Fruit fly (Drosophila melanogaster) whole organism, embryonic: Measurements from ENCODE around the gene CG31549.

Experiments used
- Ada2b ChIP-seq: fragments of 200-800 bp; sonication (Bioruptor generic); IDR thresholded peaks from 2 replicates; pipeline ENCODE4 v1.3.6; 2022; ENCODE audit warnings: missing biosample characterization, missing genetic modification characterization
- Aef1 ChIP-seq: fragments of 200-800 bp; sonication (Bioruptor generic); IDR thresholded peaks from 3 replicates; pipeline ENCODE4 v1.3.6; 2022; ENCODE audit warnings: missing biosample characterization, missing genetic modification characterization
- Antp ChIP-seq: fragments of 200-800 bp; sonication (Bioruptor generic); optimal IDR thresholded peaks from 3 replicates; lab custom pipeline; 2016; ENCODE audit warnings: missing biosample characterization, missing genetic modification characterization
- Awh ChIP-seq: fragments of 200-800 bp; sonication (Bioruptor generic); IDR thresholded peaks from 2 replicates; pipeline ENCODE4, ENCODE4 v1.3.6; 2022; ENCODE audit warnings: missing biosample characterization, missing genetic modification characterization
- BEAF-32 ChIP-seq: fragments of 200-800 bp; sonication (Bioruptor generic); optimal IDR thresholded peaks from 3 replicates; lab custom pipeline; 2017; ENCODE audit warnings: missing biosample characterization, missing genetic modification characterization, mild to moderate bottlenecking, moderate library complexity, missing genetic modification reagents
- CG1603 ChIP-seq: fragments of 200-800 bp; sonication (Bioruptor generic); optimal IDR thresholded peaks from 2 replicates; lab custom pipeline; 2019; ENCODE audit warnings: missing biosample characterization, mild to moderate bottlenecking, missing genetic modification characterization, moderate library complexity
- CG17361 ChIP-seq: fragments of 200-800 bp; sonication (Bioruptor generic); IDR thresholded peaks from 3 replicates; pipeline ENCODE4 v1.3.6; 2022; ENCODE audit warnings: missing biosample characterization, missing genetic modification characterization
- CG18599 ChIP-seq: fragments of 200-800 bp; sonication (Bioruptor generic); optimal IDR thresholded peaks from 3 replicates; lab custom pipeline; 2017; ENCODE audit warnings: missing biosample characterization, missing genetic modification characterization, mild to moderate bottlenecking, moderate library complexity, missing genetic modification reagents
- CG2129 ChIP-seq: fragments of 200-800 bp; sonication (Bioruptor generic); IDR thresholded peaks from 2 replicates; pipeline ENCODE4 v1.3.6; 2022; ENCODE audit warnings: missing biosample characterization, missing genetic modification characterization; ENCODE audit not compliant: partially characterized antibody
- CG31441 ChIP-seq: fragments of 200-800 bp; sonication (Bioruptor generic); IDR thresholded peaks from 2 replicates; pipeline ENCODE4 v1.3.6; 2022; ENCODE audit warnings: missing biosample characterization, missing genetic modification characterization
- CG32532 ChIP-seq: fragments of 200-800 bp; sonication (Bioruptor generic); IDR thresholded peaks from 2 replicates; pipeline ENCODE4 v1.3.6; 2022; ENCODE audit warnings: missing biosample characterization, missing genetic modification characterization
- CG34376 ChIP-seq: fragments of 200-800 bp; sonication (Bioruptor generic); optimal IDR thresholded peaks from 2 replicates; lab custom pipeline; 2018; ENCODE audit warnings: missing biosample characterization, mild to moderate bottlenecking, missing genetic modification characterization
- CG34422 ChIP-seq: fragments of 200-800 bp; sonication (Bioruptor generic); IDR thresholded peaks from 3 replicates; pipeline ENCODE4 v1.3.6; 2022; ENCODE audit warnings: missing biosample characterization, missing genetic modification characterization
- CG4360 ChIP-seq: fragments of 200-800 bp; sonication (Bioruptor generic); IDR thresholded peaks from 2 replicates; pipeline ENCODE4 v1.3.6; 2022; ENCODE audit warnings: missing biosample characterization, missing genetic modification characterization
- CG8290 ChIP-seq, 3 experiments: fragments of 200-800 bp; sonication (Bioruptor generic); optimal IDR thresholded peaks; 2 replicates each; lab custom pipeline; 2016 to 2019; ENCODE audit warnings: missing biosample characterization in 3 of 3, missing genetic modification characterization in 3 of 3, mild to moderate bottlenecking in 2 of 3, moderate library complexity in 1 of 3
- CG8388 ChIP-seq: fragments of 200-800 bp; sonication (Bioruptor generic); optimal IDR thresholded peaks from 2 replicates; lab custom pipeline; 2019; ENCODE audit warnings: missing biosample characterization, mild to moderate bottlenecking, missing genetic modification characterization, moderate library complexity
- CG9437 ChIP-seq: fragments of 200-800 bp; sonication (Bioruptor generic); optimal IDR thresholded peaks from 2 replicates; lab custom pipeline; 2018; ENCODE audit warnings: missing biosample characterization, mild to moderate bottlenecking, missing genetic modification characterization
- D ChIP-seq, 2 experiments: fragments of 200-800 bp in 1 of 2; fragments of >200 bp in 1 of 2; sonication (Bioruptor generic) in 1 of 2; optimal IDR thresholded peaks; 2 replicates in 1 of 2; 3 replicates in 1 of 2; lab custom pipeline; 2017; ENCODE audit warnings: mild to moderate bottlenecking in 1 of 2, missing biosample characterization in 1 of 2, missing genetic modification characterization in 1 of 2, missing genetic modification reagents in 1 of 2
- Fer1 ChIP-seq: fragments of 200-800 bp; sonication (Bioruptor generic); optimal IDR thresholded peaks from 2 replicates; lab custom pipeline; 2017; ENCODE audit warnings: missing biosample characterization, mild to moderate bottlenecking, missing genetic modification characterization
- MESR4 ChIP-seq: fragments of 200-800 bp; sonication (Bioruptor generic); optimal IDR thresholded peaks from 2 replicates; lab custom pipeline; 2018; ENCODE audit warnings: missing biosample characterization, mild to moderate bottlenecking, missing genetic modification characterization, moderate library complexity
- Med ChIP-seq: fragments of 200-800 bp; sonication (Bioruptor generic); peaks from one replicate; lab custom pipeline; 2016; ENCODE audit warnings: missing biosample characterization, missing genetic modification characterization, mild to moderate bottlenecking, inconsistent platforms, moderate library complexity
- Meics ChIP-seq: fragments of 200-800 bp; sonication (Bioruptor generic); optimal IDR thresholded peaks from 2 replicates; lab custom pipeline; 2017; ENCODE audit warnings: missing biosample characterization, mild to moderate bottlenecking, missing genetic modification characterization
- NC2β ChIP-seq: fragments of 200-800 bp; sonication (Bioruptor generic); optimal IDR thresholded peaks from 2 replicates; lab custom pipeline; 2016; ENCODE audit warnings: missing biosample characterization, missing genetic modification characterization
- Neu2 ChIP-seq: fragments of 200-800 bp; sonication (Bioruptor generic); optimal IDR thresholded peaks from 3 replicates; lab custom pipeline; 2016; ENCODE audit warnings: missing biosample characterization, missing genetic modification characterization, borderline replicate concordance
- Opbp ChIP-seq: fragments of 200-800 bp; sonication (Bioruptor generic); IDR thresholded peaks from 3 replicates; pipeline ENCODE4 v1.3.6; 2022; ENCODE audit warnings: missing biosample characterization, missing genetic modification characterization; ENCODE audit not compliant: partially characterized antibody
- Pdp1 ChIP-seq, 2 experiments: fragments of 200-800 bp; sonication (Bioruptor generic); optimal IDR thresholded peaks; 3 replicates each; lab custom pipeline; 2016; ENCODE audit warnings: missing biosample characterization in 2 of 2, missing genetic modification characterization in 2 of 2, mild to moderate bottlenecking in 1 of 2, moderate library complexity in 1 of 2
- Rfx ChIP-seq: fragments of 200-800 bp; sonication (Bioruptor generic); IDR thresholded peaks from 2 replicates; pipeline ENCODE4 v1.3.6; 2022; ENCODE audit warnings: missing biosample characterization, missing genetic modification characterization
- amos ChIP-seq: fragments of 200-800 bp; sonication (Bioruptor generic); IDR thresholded peaks from 2 replicates; pipeline ENCODE4 v1.3.6; 2022; ENCODE audit warnings: missing biosample characterization, missing genetic modification characterization; ENCODE audit not compliant: partially characterized antibody
- ap ChIP-seq: fragments of 200-800 bp; sonication (Bioruptor generic); IDR thresholded peaks from 2 replicates; pipeline ENCODE4 v1.3.6; 2022; ENCODE audit warnings: missing biosample characterization, missing genetic modification characterization
- caup ChIP-seq: fragments of 200-800 bp; sonication (Bioruptor generic); optimal IDR thresholded peaks from 3 replicates; lab custom pipeline; 2017; ENCODE audit warnings: missing biosample characterization, mild to moderate bottlenecking, missing genetic modification characterization, moderate library complexity; ENCODE audit not compliant: severe bottlenecking
- cg ChIP-seq: fragments of 200-800 bp; sonication (Bioruptor generic); optimal IDR thresholded peaks from 3 replicates; lab custom pipeline; 2019; ENCODE audit warnings: missing biosample characterization, mild to moderate bottlenecking, missing genetic modification characterization, moderate library complexity
- crp ChIP-seq, 2 experiments: fragments of 200-800 bp; sonication (Bioruptor generic); optimal IDR thresholded peaks; 2 replicates in 1 of 2; 3 replicates in 1 of 2; lab custom pipeline; 2017; ENCODE audit warnings: missing biosample characterization in 2 of 2, missing genetic modification characterization in 2 of 2, mild to moderate bottlenecking in 1 of 2, moderate library complexity in 1 of 2
- da ChIP-seq: fragments of 200-800 bp; sonication (Bioruptor generic); optimal IDR thresholded peaks from 2 replicates; lab custom pipeline; 2016; ENCODE audit warnings: missing biosample characterization, missing genetic modification characterization
- danr ChIP-seq: fragments of 200-800 bp; sonication (Bioruptor generic); IDR thresholded peaks from 2 replicates; pipeline ENCODE4 v1.3.6; 2022; ENCODE audit warnings: missing biosample characterization, missing genetic modification characterization
- ken ChIP-seq: fragments of 200-800 bp; sonication (Bioruptor generic); IDR thresholded peaks from 3 replicates; pipeline ENCODE4 v1.3.6; 2022; ENCODE audit warnings: missing biosample characterization, missing genetic modification characterization
- kni ChIP-seq: fragments of 200-800 bp; sonication (Bioruptor generic); optimal IDR thresholded peaks from 3 replicates; lab custom pipeline; 2017; ENCODE audit warnings: mild to moderate bottlenecking, missing biosample characterization, missing genetic modification reagents, missing genetic modification characterization
- mld ChIP-seq: fragments of 200-800 bp; sonication (Bioruptor generic); IDR thresholded peaks from 3 replicates; pipeline ENCODE4 v1.3.6; 2022; ENCODE audit warnings: missing biosample characterization, missing genetic modification characterization; ENCODE audit not compliant: partially characterized antibody
- nerfin-1 ChIP-seq: fragments of 200-800 bp; sonication (Bioruptor generic); optimal IDR thresholded peaks from 3 replicates; lab custom pipeline; 2019; ENCODE audit warnings: missing biosample characterization, mild to moderate bottlenecking, missing genetic modification characterization, moderate library complexity
- nom ChIP-seq: fragments of 200-800 bp; sonication (Bioruptor generic); optimal IDR thresholded peaks from 2 replicates; lab custom pipeline; 2017; ENCODE audit warnings: missing biosample characterization, missing genetic modification characterization, mild to moderate bottlenecking, moderate library complexity, missing genetic modification reagents
- pho ChIP-seq: fragments of 200-800 bp; sonication (Bioruptor generic); optimal IDR thresholded peaks from 2 replicates; lab custom pipeline; 2016; ENCODE audit warnings: missing biosample characterization, missing genetic modification characterization
- phol ChIP-seq: fragments of 200-800 bp; sonication (Bioruptor generic); optimal IDR thresholded peaks from 3 replicates; lab custom pipeline; 2018; ENCODE audit warnings: missing biosample characterization, mild to moderate bottlenecking, missing genetic modification characterization, moderate library complexity
- pros ChIP-seq: fragments of 200-800 bp; sonication (Bioruptor generic); optimal IDR thresholded peaks from 3 replicates; lab custom pipeline; 2019; ENCODE audit warnings: missing biosample characterization, mild to moderate bottlenecking, missing genetic modification characterization, moderate library complexity
- row ChIP-seq: fragments of 200-800 bp; sonication (Bioruptor generic); IDR thresholded peaks from 3 replicates; pipeline ENCODE4 v1.3.6; 2022; ENCODE audit warnings: missing biosample characterization, missing genetic modification characterization
- sna ChIP-seq: fragments of 200-800 bp; sonication (Bioruptor generic); IDR thresholded peaks from 2 replicates; pipeline ENCODE4 v1.3.6; 2022; ENCODE audit warnings: missing biosample characterization, missing genetic modification characterization; ENCODE audit not compliant: partially characterized antibody
- vvl ChIP-seq: fragments of 200-800 bp; sonication (Bioruptor generic); IDR thresholded peaks from 2 replicates; pipeline ENCODE4 v1.3.6; 2022; ENCODE audit warnings: missing biosample characterization, missing genetic modification characterization

CG31549 gene

DNA sequence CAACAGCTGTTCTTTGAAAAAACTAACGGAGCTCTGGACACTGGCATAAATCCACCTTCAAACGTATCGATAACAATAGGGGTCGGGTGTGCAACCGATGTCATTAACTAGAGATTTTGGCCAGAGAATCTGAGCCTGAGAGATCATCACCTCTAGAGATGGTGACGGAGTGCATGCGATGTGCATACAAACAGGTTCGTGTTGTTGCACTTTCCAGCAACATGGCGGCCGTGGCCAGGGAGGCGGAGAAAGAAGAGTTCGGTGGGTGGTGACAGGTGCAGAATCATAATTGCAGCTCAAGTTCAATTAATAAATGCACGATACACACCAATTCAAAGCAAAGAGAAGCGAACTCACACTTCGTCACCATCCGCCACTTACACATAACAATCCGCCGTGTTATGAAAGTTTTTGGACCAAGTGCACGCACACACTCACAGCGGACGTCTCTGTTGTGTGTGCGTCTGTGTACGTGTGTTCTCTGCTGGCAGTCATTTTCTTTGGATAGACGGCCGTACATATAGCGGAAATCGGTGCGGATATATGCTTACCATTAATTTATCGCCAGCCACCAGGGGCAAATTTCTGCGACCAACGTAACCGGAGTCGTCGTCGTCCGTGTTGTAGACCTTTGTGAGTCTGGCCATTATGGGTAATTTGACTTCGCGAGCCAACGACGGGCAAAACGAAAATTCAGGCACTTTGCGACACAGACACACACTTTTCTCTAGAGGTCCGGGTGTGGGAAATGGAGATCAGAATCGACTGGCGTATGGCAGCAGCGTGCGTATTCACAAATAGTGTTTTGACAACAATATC lies 27.2 kb downstream of the CG31549 start:
- TF ChIP-seq phol (tag; lab: Kevin White, UChicago) (peak; percentile 87), CG9437 (no peak), pros (GFP tag; lab: Kevin White, UChicago) (no peak), pho (no peak), kni (GFP tag; lab: Kevin White, UChicago) (peak; percentile 4), row (GFP tag; lab: Robert Waterston, UW) (peak; percentile 28; the same call in 1 of the 3 replicates), CG34376 (GFP tag; lab: Kevin White, UChicago) (peak; percentile 70), CG17361 (0 out of 3 replicates have a peak, but pooled peaks have one; percentile 16), Med (peak; percentile 69), CG8388 (GFP tag; lab: Kevin White, UChicago) (no peak), Aef1 (0 out of 3 replicates have a peak, but pooled peaks have one; percentile 11), Antp (GFP tag; lab: Kevin White, UChicago) (peak; percentile 3), CG1603 (tag; lab: Kevin White, UChicago) (peak; percentile 24), CG18599 (no peak), amos (GFP tag; lab: Robert Waterston, UW) (peak; percentile 54), Meics (GFP tag; lab: Kevin White, UChicago) (peak; percentile 49), MESR4 (GFP tag; lab: Kevin White, UChicago) (peak; percentile 84), CG8290 (GFP tag; optimal IDR thresholded peaks at IDR 0.05; lab: Kevin White, UChicago) (no peak), CG8290 (tag; optimal IDR thresholded peaks at IDR 0.05; lab: Kevin White, UChicago) (peak in 1 of 2 experiments; percentile 30), Fer1 (GFP tag; lab: Kevin White, UChicago) (peak; percentile 6), CG34422 (GFP tag; lab: Robert Waterston, UW) (peak; percentile 20; the same call in 1 of the 3 replicates), NC2β (GFP tag; lab: Kevin White, UChicago) (no peak), Pdp1 (GFP tag; optimal IDR thresholded peaks at IDR 0.05; lab: Kevin White, UChicago) (peak in 1 of 2 experiments; percentile 97), vvl (GFP tag; lab: Robert Waterston, UW) (peak; percentile 31; the same call in 1 of the 2 replicates), CG31441 (GFP tag; lab: Robert Waterston, UW) (no peak), caup (GFP tag; lab: Kevin White, UChicago) (no peak), ap (GFP tag; lab: Robert Waterston, UW) (no peak), Opbp (GFP tag; lab: Robert Waterston, UW) (0 out of 3 replicates have a peak, but pooled peaks have one; percentile 25), crp (GFP tag; optimal IDR thresholded peaks at IDR 0.05; lab: Kevin White, UChicago) (peak in 1 of 2 experiments; percentile 20), danr (GFP tag; lab: Robert Waterston, UW) (no peak), ken (GFP tag; lab: Robert Waterston, UW) (0 out of 3 replicates have a peak, but pooled peaks have one; percentile 10), Rfx (GFP tag; lab: Robert Waterston, UW) (peak; percentile 26), CG4360 (GFP tag; lab: Robert Waterston, UW) (peak; percentile 46; the same call in 1 of the 2 replicates), nom (GFP tag; lab: Kevin White, UChicago) (peak; percentile 4), sna (GFP tag; lab: Robert Waterston, UW) (peak; percentile 40; the same call in 1 of the 2 replicates), cg (peak; percentile 94), Awh (GFP tag; lab: Robert Waterston, UW) (no peak), da (GFP tag; lab: Kevin White, UChicago) (no peak), CG32532 (GFP tag; lab: Robert Waterston, UW) (peak; percentile 53), nerfin-1 (no peak), Ada2b (no peak; the same call in 1 of the 2 replicates), BEAF-32 (GFP tag; lab: Kevin White, UChicago) (peak; percentile 49), mld (peak; percentile 37; the same call in 1 of the 3 replicates), D (optimal IDR thresholded peaks at IDR 0.05; lab: Kevin White, UChicago) (peak; percentile 24), D (GFP tag; optimal IDR thresholded peaks at IDR 0.05; lab: Kevin White, UChicago) (no peak), Neu2 (peak; percentile 79), CG2129 (GFP tag; lab: Robert Waterston, UW) (peak; percentile 24; the same call in 1 of the 2 replicates)
